Fruit fly (Drosophila melanogaster): Measurements from ENCODE around the gene Alp1.
A peak's percentile ranks its signal among the peaks of the same experiment; 100 is the strongest.

The Alp1 gene

DNA sequence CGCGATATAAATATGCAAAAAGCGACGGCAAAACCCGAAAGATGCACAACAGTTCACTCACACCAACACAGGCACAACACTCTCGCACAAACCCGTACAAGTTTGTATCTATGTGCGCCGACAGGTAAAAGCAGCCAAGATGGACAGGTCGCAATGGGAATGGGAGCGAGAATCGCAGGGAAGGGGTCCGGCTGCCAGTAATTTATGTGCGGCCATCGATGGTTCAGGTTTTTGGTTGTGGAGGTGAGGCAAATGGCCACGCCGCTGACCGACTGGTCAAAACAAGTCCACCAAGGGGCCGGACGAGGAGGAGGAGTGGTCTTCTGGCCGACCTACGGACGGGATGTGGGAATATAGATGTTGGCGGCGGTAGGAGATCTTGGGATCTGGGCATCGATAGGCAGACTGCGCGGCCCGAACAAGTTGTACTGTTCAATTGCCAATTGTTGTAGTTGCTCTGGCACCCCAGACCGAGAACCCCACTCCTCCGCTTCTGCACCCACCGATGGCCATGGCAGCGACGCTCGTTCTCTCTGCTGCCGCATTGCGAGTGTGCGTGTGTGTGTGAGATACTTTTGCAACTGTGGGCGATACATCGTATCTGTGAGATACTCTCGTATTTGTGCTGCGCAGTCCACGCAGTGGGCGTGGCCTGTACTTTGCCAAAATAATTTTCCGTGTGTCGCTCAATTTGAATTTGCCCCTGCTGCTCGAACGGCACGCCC, 15.7 kb upstream of the Alp1 start:
- TF ChIP-seq psq (optimal IDR thresholded peaks at IDR 0.05) (no peak), Dll (optimal IDR thresholded peaks at IDR 0.05) (peak; percentile 34)

DNA sequence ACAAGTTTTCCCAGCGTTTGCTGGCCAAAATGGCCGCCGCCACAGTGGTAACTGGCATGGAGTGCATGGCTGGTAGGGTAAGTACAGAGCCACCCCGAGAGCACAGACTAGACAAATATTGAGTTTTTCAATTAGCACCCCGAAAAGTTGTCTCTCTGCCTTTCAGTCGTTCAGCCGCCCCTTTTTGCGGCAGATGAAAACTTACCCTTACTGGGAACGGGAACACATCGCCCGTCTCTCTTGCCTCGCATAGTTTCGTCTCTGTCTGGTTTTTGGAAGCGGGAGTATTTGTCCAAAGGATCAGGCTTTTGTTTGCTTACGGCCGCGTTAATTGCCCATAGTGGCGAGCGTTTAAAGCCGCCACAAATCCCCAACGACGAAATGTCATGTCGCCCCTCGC, 14.1 kb upstream of the Alp1 start:
- TF ChIP-seq EcR (GFP tag; optimal IDR thresholded peaks at IDR 0.05), result no peak
- TF ChIP-seq CG8478 (optimal IDR thresholded peaks at IDR 0.05), result no peak
- no peak for TF ChIP-seq usp (GFP tag; optimal IDR thresholded peaks at IDR 0.05)

DNA sequence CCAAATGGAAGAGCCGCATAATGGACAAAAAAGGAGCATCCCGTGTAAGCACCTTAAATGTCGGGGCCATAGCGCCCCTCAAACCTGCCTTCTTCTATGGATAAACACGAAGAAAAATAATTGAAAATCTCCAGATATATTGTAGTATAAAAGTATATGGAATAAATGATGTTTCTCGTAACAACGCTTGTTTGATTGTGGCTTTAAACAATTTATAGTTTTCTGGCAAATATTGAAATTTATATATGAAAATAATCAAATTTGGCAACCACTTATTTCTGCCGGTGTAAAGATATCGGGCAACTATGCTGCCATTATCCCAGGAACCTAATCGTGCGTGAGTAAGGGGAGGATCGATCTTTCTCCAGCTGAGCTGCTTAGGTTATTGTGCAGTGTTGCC, 10.6 kb upstream of the Alp1 start:
- TF ChIP-seq usp (GFP tag; optimal IDR thresholded peaks at IDR 0.05) (no peak), EcR (GFP tag; optimal IDR thresholded peaks at IDR 0.05) (no peak), psq (optimal IDR thresholded peaks at IDR 0.05) (no peak), CG8478 (optimal IDR thresholded peaks at IDR 0.05) (no peak)

DNA sequence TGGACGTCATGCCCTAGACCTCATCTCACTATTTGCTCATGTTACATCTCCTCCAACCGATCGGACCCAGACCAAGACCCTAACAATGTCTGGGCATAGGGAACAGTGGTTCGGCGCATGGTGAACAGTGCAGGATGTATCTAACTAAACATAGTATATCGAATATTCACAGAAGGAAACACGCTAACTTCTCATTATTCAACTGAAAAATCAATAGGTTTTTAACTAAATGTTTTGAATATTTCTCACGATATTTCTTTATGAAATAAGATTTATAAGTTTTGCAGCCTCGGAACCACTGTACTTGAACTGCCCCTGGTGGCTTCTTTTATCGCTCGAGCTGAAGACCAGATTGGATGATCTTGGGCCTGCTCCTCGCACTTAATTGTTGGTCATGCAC, 9.0 kb upstream of the Alp1 start:
- TF ChIP-seq CG8478 (optimal IDR thresholded peaks at IDR 0.05) (no peak), psq (optimal IDR thresholded peaks at IDR 0.05) (no peak), usp (GFP tag; optimal IDR thresholded peaks at IDR 0.05) (no peak), EcR (GFP tag; optimal IDR thresholded peaks at IDR 0.05) (no peak), Dll (optimal IDR thresholded peaks at IDR 0.05) (no peak), pan (optimal IDR thresholded peaks at IDR 0.05) (no peak)

DNA sequence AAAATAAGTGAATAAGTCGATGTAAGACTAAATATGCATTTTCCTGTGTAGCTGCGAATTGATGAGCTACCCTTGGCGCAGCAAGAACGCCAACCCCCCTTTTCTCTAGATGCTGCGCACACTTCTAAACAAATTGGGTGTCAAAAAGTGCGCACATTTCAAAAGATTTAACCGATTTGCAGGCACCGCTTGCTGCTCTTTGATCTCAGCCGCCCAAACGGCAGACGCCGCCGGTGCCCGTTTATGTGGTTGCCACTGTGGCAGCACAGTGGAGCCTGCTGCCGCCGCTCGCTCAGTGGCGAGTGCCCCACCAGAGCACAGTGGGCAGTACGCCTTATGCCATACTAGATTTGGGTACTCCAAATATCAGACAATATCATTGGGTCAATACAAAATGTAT, 5.9 kb upstream of the Alp1 start:
- TF ChIP-seq EcR (GFP tag; optimal IDR thresholded peaks at IDR 0.05) (no peak), psq (optimal IDR thresholded peaks at IDR 0.05) (no peak), pan (optimal IDR thresholded peaks at IDR 0.05) (no peak), usp (GFP tag; optimal IDR thresholded peaks at IDR 0.05) (no peak), CG8478 (optimal IDR thresholded peaks at IDR 0.05) (no peak), Dll (optimal IDR thresholded peaks at IDR 0.05) (no peak)

DNA sequence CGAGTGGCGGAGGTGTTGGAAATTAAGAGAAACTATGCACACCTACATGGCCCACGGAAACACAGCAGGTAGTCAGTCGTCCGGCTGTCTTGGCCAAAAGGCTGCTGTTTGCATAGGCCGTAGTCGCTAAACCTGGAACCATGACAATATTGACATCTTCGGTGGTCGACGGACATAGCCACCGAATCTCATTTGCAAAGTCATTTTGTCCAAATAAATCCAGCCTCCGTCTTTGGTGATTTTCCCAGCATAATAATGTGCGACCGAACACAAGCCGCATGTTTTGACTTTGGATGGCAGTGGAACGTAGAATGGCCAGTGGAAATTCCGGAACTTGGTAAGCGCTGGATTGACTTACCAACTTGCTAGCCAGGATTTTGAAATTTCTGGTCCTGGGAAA, 4.7 kb upstream of the Alp1 start:
- TF ChIP-seq psq (optimal IDR thresholded peaks at IDR 0.05), result no peak
- no peak for TF ChIP-seq pan (optimal IDR thresholded peaks at IDR 0.05)
- no peak for TF ChIP-seq CG8478 (optimal IDR thresholded peaks at IDR 0.05)
- TF ChIP-seq usp (GFP tag; optimal IDR thresholded peaks at IDR 0.05), result no peak
- TF ChIP-seq EcR (GFP tag; optimal IDR thresholded peaks at IDR 0.05), result no peak
- TF ChIP-seq Dll (optimal IDR thresholded peaks at IDR 0.05), result no peak

DNA sequence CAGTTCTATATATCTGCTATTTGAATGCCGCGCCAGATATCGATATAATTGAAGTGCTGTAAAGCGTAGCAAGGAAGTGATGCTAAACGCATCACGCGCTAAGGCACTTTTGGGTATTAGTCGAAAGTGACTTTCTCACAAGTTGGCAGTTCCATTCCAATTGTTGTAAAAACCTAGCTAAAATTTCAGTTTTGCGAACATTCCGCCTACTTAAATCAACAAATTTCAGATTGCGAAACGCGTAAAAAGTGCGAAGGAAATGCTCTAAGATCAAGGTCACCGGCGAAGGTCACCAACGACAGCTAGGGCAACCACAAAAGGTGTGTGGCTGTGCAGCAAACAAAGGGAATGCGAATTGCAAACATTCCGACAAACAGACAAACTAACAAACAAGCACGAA, 1.1 kb upstream of the Alp1 start, which contains the start of gene Syx7:
Gene Syx7 (plus strand): TSS at position 131 of the 400 bp plus-strand sequence.
- TF ChIP-seq pan (optimal IDR thresholded peaks at IDR 0.05), result no peak
- no peak for TF ChIP-seq psq (optimal IDR thresholded peaks at IDR 0.05)
- TF ChIP-seq CG8478 (optimal IDR thresholded peaks at IDR 0.05), result no peak
- no peak for TF ChIP-seq Dll (optimal IDR thresholded peaks at IDR 0.05)
- no peak for TF ChIP-seq EcR (GFP tag; optimal IDR thresholded peaks at IDR 0.05)

DNA sequence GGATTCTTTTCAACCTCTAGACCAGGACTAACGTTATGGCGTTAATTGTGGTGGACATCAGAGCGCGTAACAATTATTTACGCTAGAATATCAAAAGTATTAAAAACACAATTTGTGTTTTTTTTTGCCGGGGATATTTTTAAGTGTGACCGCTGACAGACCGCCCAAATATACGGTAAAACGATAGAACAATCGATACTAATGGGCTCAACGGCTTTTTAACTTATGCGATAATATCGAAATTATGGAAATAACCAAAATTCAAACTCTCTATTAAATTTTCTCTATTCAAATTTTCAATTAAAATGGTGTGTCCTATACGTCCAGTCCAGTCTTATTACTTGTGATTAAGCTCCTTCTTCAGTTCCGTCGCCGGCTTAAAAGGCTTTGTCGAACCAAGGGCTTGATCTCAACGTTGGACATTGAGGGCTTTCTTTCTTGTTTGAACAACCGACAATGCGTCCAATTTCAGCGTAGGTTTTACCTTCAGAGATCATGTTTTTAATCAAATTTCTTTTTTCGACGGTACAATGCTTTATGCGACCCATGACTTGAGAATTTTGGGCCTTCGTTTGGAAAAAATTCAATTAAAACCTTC, 3.3 kb downstream of the Alp1 start, which contains the start of gene CG5664:
Gene CG5664 (minus strand): TSS at position 148 of the 598 bp plus-strand sequence.
- TF ChIP-seq CG8478 (optimal IDR thresholded peaks at IDR 0.05) (no peak), psq (optimal IDR thresholded peaks at IDR 0.05) (no peak), pan (optimal IDR thresholded peaks at IDR 0.05) (no peak), EcR (GFP tag; optimal IDR thresholded peaks at IDR 0.05) (no peak), usp (GFP tag; optimal IDR thresholded peaks at IDR 0.05) (no peak), Dll (optimal IDR thresholded peaks at IDR 0.05) (no peak)

DNA sequence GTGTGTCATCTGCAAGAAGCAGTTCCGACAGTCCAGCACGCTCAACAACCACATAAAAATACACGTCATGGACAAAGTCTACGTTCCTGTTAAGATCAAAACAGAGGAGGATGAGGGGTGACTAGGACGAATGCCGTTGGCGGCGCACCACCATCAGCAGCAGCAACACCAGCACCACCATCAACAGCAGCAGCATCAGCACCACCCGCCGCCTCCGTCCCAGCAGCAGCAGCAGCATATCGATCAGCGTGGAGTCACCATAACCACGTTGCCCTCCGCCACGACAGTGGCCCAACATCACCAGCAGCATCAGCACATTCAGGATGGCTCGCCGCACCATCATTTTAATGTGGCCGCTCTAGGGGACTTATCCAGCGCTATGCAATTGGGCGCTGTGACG, 8.5 kb downstream of the Alp1 start:
- TF ChIP-seq Dll (optimal IDR thresholded peaks at IDR 0.05) (no peak), pan (optimal IDR thresholded peaks at IDR 0.05) (no peak), psq (optimal IDR thresholded peaks at IDR 0.05) (no peak), CG8478 (optimal IDR thresholded peaks at IDR 0.05) (no peak), usp (GFP tag; optimal IDR thresholded peaks at IDR 0.05) (no peak), EcR (GFP tag; optimal IDR thresholded peaks at IDR 0.05) (no peak)

DNA sequence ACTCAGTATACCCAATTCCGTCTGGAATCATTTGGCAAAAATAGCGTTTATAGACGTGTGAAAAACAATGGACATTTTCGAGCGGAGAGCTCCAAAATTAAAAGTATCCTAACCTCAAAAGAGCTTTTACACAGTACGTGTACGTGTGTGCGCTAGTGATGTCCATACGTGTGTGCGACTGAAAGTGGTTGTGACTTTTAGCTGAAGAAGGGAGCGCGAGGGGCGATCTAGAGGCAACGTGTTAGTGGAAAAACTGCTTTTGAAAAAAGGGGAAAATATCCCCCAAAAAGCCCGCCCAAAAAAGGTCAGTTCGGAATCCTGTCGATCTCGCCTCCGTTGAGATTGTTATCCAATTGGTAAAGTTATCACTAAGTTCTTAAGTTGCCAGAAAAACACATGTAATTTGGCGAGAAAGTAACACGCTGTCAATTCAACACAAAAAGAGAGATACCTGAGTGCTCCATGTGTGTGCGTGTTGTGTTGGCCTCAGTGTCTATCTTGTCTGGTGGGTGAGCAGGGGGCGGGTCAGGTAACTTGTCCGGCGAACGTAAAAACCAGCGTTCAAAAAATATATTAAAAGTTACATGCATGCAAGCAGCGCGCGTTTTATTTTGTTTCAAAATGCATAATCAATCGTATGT, 10.8 kb downstream of the Alp1 start:
- no peak for TF ChIP-seq EcR (GFP tag; optimal IDR thresholded peaks at IDR 0.05)
- no peak for TF ChIP-seq Dll (optimal IDR thresholded peaks at IDR 0.05)
- no peak for TF ChIP-seq CG8478 (optimal IDR thresholded peaks at IDR 0.05)
- TF ChIP-seq psq (optimal IDR thresholded peaks at IDR 0.05), result no peak
- no peak for TF ChIP-seq usp (GFP tag; optimal IDR thresholded peaks at IDR 0.05)
- TF ChIP-seq pan (optimal IDR thresholded peaks at IDR 0.05), result no peak

DNA sequence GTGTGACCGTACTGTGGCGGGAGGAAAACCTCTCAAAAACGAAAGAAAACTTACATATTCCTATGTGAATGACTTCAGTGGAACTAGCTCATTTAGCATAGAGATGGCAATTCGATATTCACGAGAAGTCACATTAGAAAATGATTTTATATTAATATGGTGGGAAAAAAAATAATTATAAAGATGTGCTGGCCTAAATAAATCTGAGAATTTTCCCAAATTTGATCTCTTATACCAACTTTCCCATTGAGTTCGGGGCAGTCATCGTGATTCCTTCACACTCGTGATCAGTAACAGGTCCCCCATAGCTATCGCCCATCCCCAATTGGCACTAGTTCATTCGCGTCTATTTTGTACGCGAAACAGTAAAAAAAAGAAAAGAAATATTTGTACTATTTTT, 11.5 kb downstream of the Alp1 start, which contains the start of the genes barc and Aef1:
Gene barc (minus strand): TSS at position 37 of the 400 bp plus-strand sequence.
Gene Aef1 (plus strand): TSS at position 325 of the 400 bp plus-strand sequence.
- TF ChIP-seq CG8478 (optimal IDR thresholded peaks at IDR 0.05) (no peak), pan (optimal IDR thresholded peaks at IDR 0.05) (no peak), Dll (optimal IDR thresholded peaks at IDR 0.05) (no peak), EcR (GFP tag; optimal IDR thresholded peaks at IDR 0.05) (no peak)

DNA sequence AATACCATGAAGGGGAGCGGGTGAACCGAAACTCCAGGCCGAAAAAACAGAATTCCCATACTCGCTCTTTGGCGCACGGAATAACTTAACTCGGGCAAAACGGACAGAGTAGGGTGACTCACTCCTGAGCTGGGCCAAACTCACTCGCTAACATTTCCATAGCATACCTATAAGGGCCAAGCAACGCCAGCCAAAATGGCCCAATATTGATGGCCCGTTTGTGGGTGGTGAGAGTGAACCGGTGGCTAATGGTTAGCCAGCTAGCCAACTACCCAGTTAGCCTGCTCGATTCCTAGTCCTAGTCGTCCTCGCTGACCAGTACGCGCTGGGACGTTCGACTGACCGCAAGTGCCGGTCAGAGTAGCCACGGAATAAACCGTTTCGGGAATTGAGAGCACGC, 17.1 kb downstream of the Alp1 start, which contains the start of gene CG33288:
Gene CG33288 (plus strand): TSS at position 301 of the 400 bp plus-strand sequence.
- TF ChIP-seq pan (optimal IDR thresholded peaks at IDR 0.05), result no peak
- TF ChIP-seq usp (GFP tag; optimal IDR thresholded peaks at IDR 0.05), result no peak
- TF ChIP-seq Dll (optimal IDR thresholded peaks at IDR 0.05), result no peak
- no peak for TF ChIP-seq psq (optimal IDR thresholded peaks at IDR 0.05)
- no peak for TF ChIP-seq CG8478 (optimal IDR thresholded peaks at IDR 0.05)
- TF ChIP-seq EcR (GFP tag; optimal IDR thresholded peaks at IDR 0.05), result no peak
